Worm (Caenorhabditis elegans) whole organism, L1 larva: Measurements from ENCODE around the gene pqn-16.

Experiments
- C04F5.9 ChIP-seq: sonication (generic microtip); optimal IDR thresholded peaks from 2 replicates; lab custom pipeline; 2016; ENCODE audit warnings: missing genetic modification characterization, missing compliant biosample characterization
- ama-1 ChIP-seq: fragments of 150-350 bp; optimal IDR thresholded peaks from 2 replicates; lab custom pipeline; 2014
- ceh-63 ChIP-seq: fragments of 200-800 bp; sonication (Bioruptor generic); optimal IDR thresholded peaks from 2 replicates; lab custom pipeline; 2018; ENCODE audit warnings: mild to moderate bottlenecking, missing genetic modification characterization, missing compliant biosample characterization
- ceh-82 ChIP-seq, 3 experiments: fragments of 150-350 bp in 1 of 3; sonication (generic microtip) in 2 of 3; optimal IDR thresholded peaks; 2 replicates each; lab custom pipeline; 2014 to 2017; ENCODE audit warnings: missing biosample characterization in 3 of 3, missing genetic modification characterization in 3 of 3
- elt-3 ChIP-seq, 6 experiments: fragments of 150-350 bp in 1 of 6; sonication (generic microtip); optimal IDR thresholded peaks; 2 replicates each; lab custom pipeline; 2017 to 2018; ENCODE audit warnings: missing biosample characterization in 6 of 6, missing genetic modification characterization in 6 of 6, inconsistent platforms in 1 of 6
- fos-1 ChIP-seq: fragments of 150-350 bp; optimal IDR thresholded peaks from 2 replicates; lab custom pipeline; 2014; ENCODE audit warnings: missing biosample characterization, missing genetic modification characterization
- lir-3 ChIP-seq: sonication (generic microtip); optimal IDR thresholded peaks from 2 replicates; lab custom pipeline; 2016; ENCODE audit warnings: mild to moderate bottlenecking, missing genetic modification characterization, moderate library complexity, missing compliant biosample characterization; ENCODE audit not compliant: poor library complexity
- nhr-20 ChIP-seq: sonication (generic microtip); optimal IDR thresholded peaks from 2 replicates; lab custom pipeline; 2016; ENCODE audit warnings: mild to moderate bottlenecking, missing genetic modification characterization, missing compliant biosample characterization
- nhr-28 ChIP-seq: fragments of 150-350 bp; optimal IDR thresholded peaks from 2 replicates; lab custom pipeline; 2014; ENCODE audit warnings: missing biosample characterization, missing genetic modification characterization
- nhr-77 ChIP-seq: fragments of 150-350 bp; optimal IDR thresholded peaks from 2 replicates; lab custom pipeline; 2014; ENCODE audit warnings: missing biosample characterization, missing genetic modification characterization
- zip-4 ChIP-seq: fragments of 200-800 bp; sonication (Bioruptor generic); optimal IDR thresholded peaks from 2 replicates; lab custom pipeline; 2018; ENCODE audit warnings: mild to moderate bottlenecking, missing genetic modification characterization, moderate library complexity, missing compliant biosample characterization

ce11 chrV:9157597-9157996, 16.3 kb upstream of the pqn-16 start:
- TF ChIP-seq nhr-20 (tag; lab: Kevin White, UChicago) (no peak), elt-3 (tag; optimal IDR thresholded peaks at IDR 0.05; lab: Kevin White, UChicago) (no peak), lir-3 (tag; lab: Kevin White, UChicago) (no peak), ama-1 (no peak), nhr-77 (no peak), nhr-28 (tag; lab: Kevin White, UChicago) (no peak), ceh-82 (tag; optimal IDR thresholded peaks at IDR 0.05; lab: Kevin White, UChicago) (no peak), C04F5.9 (tag; lab: Kevin White, UChicago) (no peak), zip-4 (GFP tag; lab: Kevin White, UChicago) (no peak), fos-1 (tag; lab: Kevin White, UChicago) (no peak), ceh-63 (GFP tag; lab: Kevin White, UChicago) (no peak)
